Worm (Caenorhabditis elegans): ENCODE data around the gene Y42G9A.1.

DNA sequence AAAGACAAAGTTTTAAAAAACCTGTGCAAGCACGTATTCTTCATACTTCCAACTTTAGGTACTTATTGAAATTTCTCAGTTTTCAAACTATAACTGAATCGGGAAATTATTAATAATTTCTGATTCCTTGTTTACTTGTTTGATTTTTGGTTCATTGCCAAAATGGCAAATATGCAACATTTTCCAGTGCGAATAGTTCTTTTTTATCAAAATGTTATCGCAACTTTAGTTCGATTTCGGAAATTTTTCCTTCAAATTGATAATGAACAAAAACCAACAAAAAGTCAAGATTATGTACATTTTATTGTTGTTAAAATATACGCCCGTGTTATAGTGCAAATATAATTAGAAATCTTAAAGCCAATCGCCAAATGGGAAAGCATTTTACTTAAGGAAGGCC is 27.9 kb downstream of the Y42G9A.1 start:
- TF ChIP-seq ceh-82 (tag; optimal IDR thresholded peaks at IDR 0.05) (no peak), nhr-11 (tag; optimal IDR thresholded peaks at IDR 0.05) (no peak), ztf-11 (tag; optimal IDR thresholded peaks at IDR 0.05) (no peak), ceh-32 (tag; optimal IDR thresholded peaks at IDR 0.05; ENCODE audit: poor library complexity) (no peak), nhr-42 (GFP tag; IDR thresholded peaks at IDR 0.05) (no peak), zip-11 (GFP tag; IDR thresholded peaks at IDR 0.05) (no peak), fos-1 (tag; optimal IDR thresholded peaks at IDR 0.05) (no peak), Y5F2A.4 (GFP tag; optimal IDR thresholded peaks at IDR 0.05) (no peak), pha-4 (GFP tag; IDR thresholded peaks at IDR 0.05) (no peak), pha-4 (tag; optimal IDR thresholded peaks at IDR 0.05) (no peak), nhr-102 (tag; optimal IDR thresholded peaks at IDR 0.05) (no peak), unc-130 (GFP tag; optimal IDR thresholded peaks at IDR 0.05) (no peak), unc-62 (GFP tag; optimal IDR thresholded peaks at IDR 0.05 in 1 of 2) (no peak), unc-62 (tag; optimal IDR thresholded peaks at IDR 0.05) (no peak), aly-2 (tag; optimal IDR thresholded peaks at IDR 0.05) (no peak), egl-43 (GFP tag; IDR thresholded peaks at IDR 0.05) (no peak)

All from whole organism, L4 larva.